Worm (Caenorhabditis elegans): ENCODE results near the gene his-60.

- no peak for TF ChIP-seq elt-3 (tag; optimal IDR thresholded peaks at IDR 0.05)
- no peak for TF ChIP-seq snpc-4 (tag; optimal IDR thresholded peaks at IDR 0.05)
- no peak for TF ChIP-seq mdl-1 (tag; optimal IDR thresholded peaks at IDR 0.05)
- no peak for TF ChIP-seq nhr-12 (tag; optimal IDR thresholded peaks at IDR 0.05)
- no peak for TF ChIP-seq ceh-82 (tag; optimal IDR thresholded peaks at IDR 0.05)
- no peak for TF ChIP-seq nhr-11 (tag; optimal IDR thresholded peaks at IDR 0.05)
- TF ChIP-seq ama-1 (optimal IDR thresholded peaks at IDR 0.05), result no peak
- no peak for TF ChIP-seq R02D3.7 (tag; optimal IDR thresholded peaks at IDR 0.05)
Observed at ce11 chrIV:7467170-7467569, 20.6 kb downstream of the his-60 start.

All from whole organism, L2 larva.